Worm (Caenorhabditis elegans) whole organism, L4/young adult: ENCODE data around the gene npr-24.

ENCODE experiments used
- W03F9.2 ChIP-seq: fragments of 150-350 bp; optimal IDR thresholded peaks from 2 replicates; lab custom pipeline; 2014; ENCODE audit warnings: missing biosample characterization, missing genetic modification characterization
- dao-5 ChIP-seq: sonication (generic microtip); optimal IDR thresholded peaks from 2 replicates; lab custom pipeline; 2016; ENCODE audit warnings: missing genotype, missing genetic modification characterization, moderate library complexity, missing compliant biosample characterization
- him-1 ChIP-seq: sonication (generic microtip); optimal IDR thresholded peaks from 2 replicates; lab custom pipeline; 2016; ENCODE audit warnings: missing genotype, missing genetic modification reagents, missing genetic modification characterization, missing compliant biosample characterization

Gene npr-24

DNA sequence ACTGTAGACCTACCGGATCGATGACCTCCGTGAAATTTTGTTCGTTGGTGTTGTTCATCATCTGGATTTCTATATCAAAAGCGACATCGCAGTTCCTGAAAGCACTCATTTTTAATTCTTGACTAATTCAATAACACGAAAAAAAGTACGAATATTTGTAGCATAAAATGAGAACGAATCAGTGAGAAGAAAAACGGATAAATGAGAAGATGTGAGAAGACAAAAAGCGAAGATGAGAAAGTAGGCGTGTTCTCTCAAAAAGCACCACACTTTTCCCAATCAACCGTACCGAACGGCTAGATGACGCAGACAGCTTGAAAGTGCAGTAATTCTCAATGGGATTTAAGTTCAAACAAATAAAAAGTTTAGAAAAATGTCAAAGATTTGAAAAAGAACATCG, at the start of gene npr-24:
npr-24 (minus strand) TSS at position 101 of the 400 bp plus-strand sequence.
- TF ChIP-seq him-1 (tag; lab: Kevin White, UChicago) (no peak), W03F9.2 (tag; lab: Kevin White, UChicago) (no peak), dao-5 (no peak)

DNA sequence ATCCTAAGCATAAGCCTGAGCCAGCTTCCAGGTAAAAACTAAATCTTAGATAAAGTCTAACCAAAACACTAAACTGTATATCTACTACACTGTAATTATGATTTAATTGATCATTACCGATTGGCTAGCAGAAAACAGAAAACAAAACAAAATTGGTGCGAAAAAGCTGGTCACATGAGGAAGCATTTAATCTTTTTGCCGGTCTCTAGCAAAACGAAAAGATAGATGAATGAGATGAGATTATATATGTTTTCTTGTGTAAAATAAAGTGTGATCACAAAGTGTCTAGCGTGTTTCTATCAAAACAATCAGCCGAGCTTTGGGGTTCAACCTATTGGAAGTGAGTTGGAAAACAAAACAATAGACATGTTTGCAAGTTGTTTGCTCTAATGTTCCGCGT, 48.2 kb upstream of the npr-24 start:
- no peak for TF ChIP-seq W03F9.2 (tag; lab: Kevin White, UChicago)
- no peak for TF ChIP-seq him-1 (tag; lab: Kevin White, UChicago)
- TF ChIP-seq dao-5, result no peak

DNA sequence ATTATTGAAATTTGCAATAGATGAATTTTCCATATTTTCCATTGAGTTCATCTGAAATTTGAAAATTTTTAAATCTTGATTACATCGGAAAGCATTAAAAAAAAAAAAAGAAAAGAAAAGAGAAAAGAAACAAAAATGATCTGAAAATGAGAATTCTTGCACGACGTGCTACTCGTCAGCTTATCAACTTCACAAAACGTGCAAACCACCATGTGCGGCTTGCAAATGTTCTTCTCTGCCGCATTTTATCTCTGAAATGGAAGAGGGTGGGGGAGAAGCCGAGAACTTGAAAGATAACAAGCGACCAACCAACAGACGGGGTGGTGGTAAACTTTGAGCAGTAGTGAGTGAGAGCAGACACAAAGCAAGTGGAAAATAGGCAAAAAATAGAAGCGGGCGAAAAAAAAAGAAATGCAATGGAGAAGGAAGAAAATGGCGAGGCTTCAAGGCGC, 47.4 kb upstream of the npr-24 start, which contains the start of gene F31A3.3:
F31A3.3 (minus strand) TSS at position 51 of the 452 bp plus-strand sequence.
- TF ChIP-seq W03F9.2 (tag; lab: Kevin White, UChicago) (no peak), him-1 (tag; lab: Kevin White, UChicago) (no peak), dao-5 (no peak)

DNA sequence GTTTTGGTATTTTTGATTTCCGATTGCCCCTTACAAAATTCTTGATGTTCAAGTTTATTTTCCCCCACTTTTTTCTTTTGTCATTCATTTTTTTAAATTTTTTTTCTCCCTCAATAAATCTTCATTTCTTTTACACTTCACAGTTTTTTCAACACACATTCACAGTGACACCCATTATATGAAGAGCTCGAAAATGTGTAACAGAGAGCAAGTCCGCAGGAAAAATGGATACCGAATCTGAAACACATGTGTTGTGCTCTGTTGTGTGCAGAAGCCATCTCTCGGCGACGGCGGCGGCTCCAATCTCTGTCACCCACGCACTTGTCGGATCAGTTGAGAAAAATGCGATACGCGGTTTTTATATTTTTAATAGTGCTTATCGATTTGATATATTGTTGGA, 41.4 kb upstream of the npr-24 start, which contains the start of gene sup-10:
sup-10 (plus strand) TSS at position 277 of the 400 bp plus-strand sequence.
- TF ChIP-seq W03F9.2 (tag; lab: Kevin White, UChicago) (no peak), him-1 (tag; lab: Kevin White, UChicago) (no peak), dao-5 (no peak)

DNA sequence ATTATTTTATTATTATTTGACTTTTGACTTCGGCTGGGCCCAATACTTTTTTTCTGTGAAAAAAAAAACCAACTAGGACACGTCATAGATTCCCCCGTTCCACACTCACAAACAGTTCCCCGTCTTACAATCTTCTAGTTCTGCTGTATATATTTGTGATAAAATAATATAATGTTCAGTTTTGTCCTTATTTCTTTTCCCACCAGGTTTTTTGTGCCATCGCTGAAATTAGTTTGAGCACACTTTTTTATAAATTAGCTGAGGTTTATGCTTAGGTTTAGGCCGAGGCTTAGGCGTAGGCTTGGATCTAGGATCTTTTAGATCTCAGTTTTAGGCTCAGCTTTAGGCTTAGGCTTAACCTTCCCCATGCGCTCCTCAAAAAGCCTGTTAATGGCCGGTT, 40.7 kb upstream of the npr-24 start:
- TF ChIP-seq dao-5 (no peak), W03F9.2 (tag; lab: Kevin White, UChicago) (no peak), him-1 (tag; lab: Kevin White, UChicago) (no peak)

DNA sequence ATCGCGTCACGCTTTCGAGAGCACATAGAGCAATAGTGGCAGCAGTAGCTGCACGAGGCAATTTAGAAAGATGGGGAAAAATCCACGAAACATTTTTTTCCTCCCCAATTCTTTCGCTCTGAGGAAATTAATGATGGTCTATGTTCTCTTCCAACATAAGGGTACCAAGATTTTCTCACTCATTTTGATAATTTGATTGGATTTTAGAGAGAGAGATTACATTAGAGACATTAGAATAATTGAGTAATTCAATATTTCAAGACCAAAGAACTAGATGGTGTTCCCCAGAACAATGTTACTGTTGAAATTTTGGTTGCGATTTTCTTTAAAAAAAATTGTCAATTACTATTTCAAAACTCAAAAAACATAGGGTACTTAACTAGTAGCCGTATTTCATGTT, 34.8 kb upstream of the npr-24 start:
- TF ChIP-seq him-1 (tag; lab: Kevin White, UChicago) (no peak), W03F9.2 (tag; lab: Kevin White, UChicago) (no peak), dao-5 (no peak)

DNA sequence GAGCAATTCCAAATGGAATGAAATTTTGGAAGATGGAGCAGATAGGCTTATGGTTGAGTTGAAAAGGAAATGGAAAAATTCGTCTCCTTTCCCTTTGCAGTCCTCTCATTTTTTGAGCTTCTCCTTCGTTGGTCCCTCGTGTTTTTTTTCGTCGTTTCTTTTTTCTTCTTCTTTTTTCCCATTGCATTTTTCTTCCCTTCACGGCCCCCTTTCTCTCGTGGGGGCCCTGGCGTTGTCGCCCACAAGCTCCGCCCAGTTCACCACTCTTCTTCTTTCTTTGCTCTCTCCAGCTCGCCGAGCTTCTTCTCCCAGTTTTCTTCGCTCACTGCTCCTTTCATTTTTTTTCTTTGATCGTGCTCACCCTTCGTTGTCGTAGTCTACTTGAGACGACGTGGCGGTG, 32.8 kb upstream of the npr-24 start:
- no peak for TF ChIP-seq W03F9.2 (tag; lab: Kevin White, UChicago)
- TF ChIP-seq dao-5, result no peak
- TF ChIP-seq him-1 (tag; lab: Kevin White, UChicago), result peak; percentile 30

DNA sequence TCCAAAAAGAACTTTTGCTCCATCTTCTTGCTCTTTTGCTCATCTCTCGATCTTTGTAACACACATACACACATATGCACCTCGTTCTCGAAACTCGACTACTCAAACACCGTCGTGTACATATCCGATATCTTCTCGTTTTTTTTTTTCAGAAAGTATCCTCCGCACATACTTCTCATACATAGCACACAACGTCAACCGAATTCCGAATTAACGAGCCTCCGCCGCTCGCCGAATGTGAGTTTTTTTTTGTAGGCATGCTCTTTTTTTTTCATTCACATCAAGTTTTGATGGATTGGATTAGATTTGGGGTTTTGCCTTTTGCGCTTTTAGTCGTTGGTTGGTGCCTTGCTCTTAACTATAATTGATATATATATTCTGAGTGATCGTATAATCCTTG, 31.7 kb upstream of the npr-24 start:
- TF ChIP-seq dao-5, result no peak
- TF ChIP-seq him-1 (tag; lab: Kevin White, UChicago), result no peak
- no peak for TF ChIP-seq W03F9.2 (tag; lab: Kevin White, UChicago)

DNA sequence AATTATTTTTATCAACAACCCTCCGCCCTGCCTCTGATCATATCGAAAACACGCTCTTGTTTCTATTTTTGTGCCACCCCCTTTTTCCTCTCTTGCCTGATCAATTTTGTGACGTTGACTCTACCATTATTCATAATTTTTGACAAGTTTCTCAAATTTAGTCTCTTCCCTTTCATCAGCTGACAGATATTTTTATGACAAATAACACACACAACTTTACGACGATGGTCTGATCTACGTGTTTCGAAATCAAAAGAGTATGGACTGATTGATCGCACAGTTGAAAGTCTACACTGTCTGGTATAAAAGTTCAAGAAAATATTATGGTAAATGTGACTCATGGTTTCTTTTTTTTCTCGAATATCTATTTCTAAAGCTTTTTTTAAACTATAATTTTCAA, 31.2 kb upstream of the npr-24 start:
- TF ChIP-seq dao-5 (no peak), W03F9.2 (tag; lab: Kevin White, UChicago) (no peak), him-1 (tag; lab: Kevin White, UChicago) (no peak)

DNA sequence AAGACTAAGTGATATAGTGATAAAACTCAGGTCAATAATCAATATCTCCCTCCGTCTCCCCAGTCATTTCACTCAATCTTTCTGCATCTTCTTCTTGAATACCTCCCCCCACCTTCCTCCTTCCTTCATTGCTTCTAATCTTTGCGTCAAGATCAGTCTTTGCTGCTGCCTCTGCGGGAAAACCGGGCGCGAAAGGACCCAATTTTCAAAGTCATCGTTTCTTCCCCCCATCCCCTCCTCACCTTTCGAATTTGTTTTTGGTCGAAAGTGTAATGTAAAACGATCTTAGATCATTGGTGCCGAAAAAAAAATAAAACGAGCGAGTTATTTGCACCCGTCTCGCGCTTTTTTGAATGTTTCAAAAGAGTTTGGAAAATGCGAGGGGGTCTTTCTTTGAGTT, 30.3 kb upstream of the npr-24 start:
- TF ChIP-seq W03F9.2 (tag; lab: Kevin White, UChicago), result no peak
- TF ChIP-seq dao-5, result no peak
- TF ChIP-seq him-1 (tag; lab: Kevin White, UChicago), result no peak

DNA sequence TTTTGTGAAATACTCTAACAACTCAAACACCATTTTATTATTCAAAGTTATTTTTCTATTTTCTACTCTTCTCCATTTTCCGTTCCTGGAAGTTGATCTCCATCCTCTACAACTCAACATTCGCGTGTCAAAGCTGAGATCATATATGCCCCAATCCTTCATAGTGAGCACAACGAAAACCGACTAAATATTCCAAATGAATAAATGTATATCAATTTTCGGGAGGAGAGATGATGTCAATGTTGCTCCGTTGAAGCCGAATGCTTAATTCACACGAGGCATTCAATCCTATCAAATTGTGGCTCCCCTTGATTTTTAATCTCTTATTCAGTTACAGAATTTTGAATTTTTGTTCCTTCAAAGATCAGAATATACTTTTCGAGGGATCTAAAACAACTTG, 29.8 kb upstream of the npr-24 start:
- TF ChIP-seq dao-5 (no peak), W03F9.2 (tag; lab: Kevin White, UChicago) (no peak), him-1 (tag; lab: Kevin White, UChicago) (no peak)

DNA sequence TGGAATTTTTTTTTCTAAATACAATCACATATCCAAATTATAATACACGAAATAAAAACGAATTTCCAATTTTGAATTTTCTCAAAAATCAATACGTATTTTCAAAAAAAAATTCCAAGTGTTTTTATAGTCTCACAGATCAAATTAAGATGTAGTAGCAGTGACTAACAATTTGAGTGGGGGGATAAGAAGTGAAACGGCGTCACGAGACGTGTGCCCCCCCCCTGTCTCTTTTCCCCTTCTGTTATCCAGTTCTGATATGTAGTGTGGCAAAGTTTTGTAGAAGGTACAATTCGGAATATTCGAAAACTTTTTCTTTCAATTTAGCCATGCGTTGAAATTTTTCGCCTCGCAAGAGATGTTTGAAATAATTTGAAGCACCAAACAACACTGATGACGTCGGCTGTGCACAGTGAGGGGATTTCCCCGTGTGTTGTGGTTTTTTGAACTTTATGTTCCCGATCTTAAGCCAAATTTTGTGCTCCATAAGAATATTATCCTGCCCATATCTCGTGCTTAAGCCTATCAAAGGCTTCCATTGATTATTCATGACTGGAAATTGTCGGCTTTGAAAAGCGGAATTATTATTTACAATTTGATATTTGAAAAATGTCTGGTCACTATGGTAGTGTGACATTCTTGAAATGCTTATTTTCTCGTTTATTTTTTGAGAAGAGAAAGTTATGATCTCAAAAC, 28.7 kb upstream of the npr-24 start:
- no peak for TF ChIP-seq him-1 (tag; lab: Kevin White, UChicago)
- TF ChIP-seq dao-5, result no peak
- no peak for TF ChIP-seq W03F9.2 (tag; lab: Kevin White, UChicago)

DNA sequence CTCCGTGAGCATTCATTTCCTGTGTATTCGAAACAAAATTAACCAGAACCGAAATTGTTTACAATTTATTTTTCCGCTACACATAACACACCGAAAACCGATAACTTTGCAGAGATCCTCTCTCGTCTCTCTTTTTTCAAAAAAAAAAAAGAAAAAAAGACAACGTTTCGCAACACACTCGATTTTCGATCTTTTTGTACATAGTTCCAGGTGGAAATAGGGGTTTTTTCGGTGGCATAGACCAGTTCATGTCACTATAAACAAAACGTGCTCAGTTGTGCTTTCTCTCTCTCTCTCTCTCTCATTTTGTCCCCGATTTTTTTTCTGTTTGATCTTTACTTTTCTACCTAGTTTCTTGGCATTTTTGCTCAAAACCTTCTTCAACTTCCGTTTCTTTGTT, 27.8 kb upstream of the npr-24 start:
- TF ChIP-seq him-1 (tag; lab: Kevin White, UChicago) (no peak), dao-5 (no peak)

DNA sequence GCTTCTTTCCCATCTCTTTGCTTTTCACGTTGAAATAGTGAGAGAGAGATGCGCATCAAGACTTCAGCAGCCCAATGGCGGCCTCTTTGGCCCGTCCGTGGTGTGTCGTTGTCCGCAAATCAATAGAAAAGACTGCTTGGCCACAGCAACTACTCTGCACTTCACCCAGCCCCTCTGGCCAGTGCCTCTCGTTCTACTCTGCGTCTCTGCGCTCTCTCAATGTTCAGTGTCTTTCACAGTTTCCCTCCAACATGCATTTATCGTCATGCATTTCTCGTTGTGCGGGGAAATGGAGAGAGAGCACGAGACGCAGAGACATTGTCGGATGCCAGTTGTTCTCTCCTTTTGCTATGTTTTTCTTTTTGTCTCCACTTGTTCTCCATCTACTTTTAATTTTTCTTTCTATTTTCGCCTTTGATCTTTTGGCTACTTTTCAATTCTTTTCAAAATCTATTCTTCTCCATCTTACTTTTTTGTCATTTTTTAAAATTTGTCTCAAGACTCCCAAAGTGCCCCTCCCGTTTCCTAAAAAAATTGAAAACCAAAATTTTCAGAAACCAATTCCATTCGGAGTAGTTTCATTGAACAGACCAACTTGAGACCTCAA, 27.0 kb upstream of the npr-24 start, which contains the start of gene nhr-1:
nhr-1 (plus strand) TSS at position 557 of the 607 bp plus-strand sequence.
- TF ChIP-seq him-1 (tag; lab: Kevin White, UChicago) (peak; percentile 83), W03F9.2 (tag; lab: Kevin White, UChicago) (no peak)
